Fruit fly (Drosophila melanogaster) whole organism, embryonic: ENCODE data around the gene CG33947.
A peak's percentile ranks its signal among the peaks of the same experiment; 100 is the strongest.

Source experiments
- Aef1 ChIP-seq: fragments of 200-800 bp; sonication (Bioruptor generic); IDR thresholded peaks from 3 replicates; pipeline ENCODE4 v1.3.6; 2022; ENCODE audit warnings: missing biosample characterization, missing genetic modification characterization
- B-H2 ChIP-seq: fragments of 200-800 bp; sonication (Bioruptor generic); optimal IDR thresholded peaks from 2 replicates; lab custom pipeline; 2018; ENCODE audit warnings: missing biosample characterization, mild to moderate bottlenecking, missing genetic modification characterization
- BEAF-32 ChIP-seq: fragments of 200-800 bp; sonication (Bioruptor generic); optimal IDR thresholded peaks from 3 replicates; lab custom pipeline; 2017; ENCODE audit warnings: missing biosample characterization, missing genetic modification characterization, mild to moderate bottlenecking, moderate library complexity, missing genetic modification reagents
- Bdp1 ChIP-seq: fragments of 200-800 bp; sonication (Bioruptor generic); optimal IDR thresholded peaks from 3 replicates; lab custom pipeline; 2016; ENCODE audit warnings: missing biosample characterization, missing genetic modification characterization
- CG10147 ChIP-seq: fragments of 200-800 bp; sonication (Bioruptor generic); optimal IDR thresholded peaks from 2 replicates; lab custom pipeline; 2019; ENCODE audit warnings: missing biosample characterization, mild to moderate bottlenecking, missing genetic modification characterization, moderate library complexity
- CG10274 ChIP-seq: fragments of 200-800 bp; sonication (Bioruptor generic); optimal IDR thresholded peaks from 3 replicates; lab custom pipeline; 2017; ENCODE audit warnings: missing biosample characterization, mild to moderate bottlenecking, missing genetic modification characterization
- CG10462 ChIP-seq: fragments of 200-800 bp; sonication (Bioruptor generic); optimal IDR thresholded peaks from 2 replicates; lab custom pipeline; 2016; ENCODE audit warnings: missing biosample characterization, missing genetic modification characterization
- CG10543 ChIP-seq: fragments of 200-800 bp; sonication (Bioruptor generic); optimal IDR thresholded peaks from 3 replicates; lab custom pipeline; 2017; ENCODE audit warnings: missing biosample characterization, mild to moderate bottlenecking, missing genetic modification characterization, moderate library complexity
- CG12942 ChIP-seq: fragments of 200-800 bp; sonication (Bioruptor generic); optimal IDR thresholded peaks from 3 replicates; lab custom pipeline; 2016; ENCODE audit warnings: missing biosample characterization, missing genetic modification characterization
- CG14441 ChIP-seq: fragments of 200-800 bp; sonication (Bioruptor generic); IDR thresholded peaks from 2 replicates; pipeline ENCODE4 v1.3.6; 2022; ENCODE audit warnings: missing biosample characterization, missing genetic modification characterization
- CG16815 ChIP-seq: fragments of 200-800 bp; sonication (Bioruptor generic); optimal IDR thresholded peaks from 3 replicates; lab custom pipeline; 2017; ENCODE audit warnings: missing biosample characterization, mild to moderate bottlenecking, missing genetic modification characterization
- CG17186 ChIP-seq: fragments of 200-800 bp; sonication (Bioruptor generic); optimal IDR thresholded peaks from 3 replicates; lab custom pipeline; 2017; ENCODE audit warnings: missing biosample characterization, missing genetic modification reagents, missing genetic modification characterization
- CG17802 ChIP-seq: fragments of 200-800 bp; sonication (Bioruptor generic); optimal IDR thresholded peaks from 2 replicates; lab custom pipeline; 2018; ENCODE audit warnings: missing biosample characterization, mild to moderate bottlenecking, missing genetic modification characterization, moderate library complexity
- CG2199 ChIP-seq: fragments of 200-800 bp; sonication (Bioruptor generic); IDR thresholded peaks from 3 replicates; pipeline ENCODE4 v1.3.6; 2022; ENCODE audit warnings: missing biosample characterization, missing genetic modification characterization
- CG2202 ChIP-seq: fragments of 200-800 bp; sonication (Bioruptor generic); optimal IDR thresholded peaks from 2 replicates; lab custom pipeline; 2018; ENCODE audit warnings: missing biosample characterization, mild to moderate bottlenecking, missing genetic modification characterization
- CG2712 ChIP-seq: fragments of 200-800 bp; optimal IDR thresholded peaks from 3 replicates; lab custom pipeline; 2019; ENCODE audit warnings: missing biosample characterization, mild to moderate bottlenecking, missing genetic modification characterization, moderate library complexity
- CG2875 ChIP-seq: fragments of 200-800 bp; sonication (Bioruptor generic); optimal IDR thresholded peaks from 2 replicates; lab custom pipeline; 2017; ENCODE audit warnings: missing biosample characterization, mild to moderate bottlenecking, missing genetic modification characterization, missing genetic modification reagents
- CG3995 ChIP-seq: fragments of 200-800 bp; sonication (Bioruptor generic); optimal IDR thresholded peaks from 3 replicates; lab custom pipeline; 2016; ENCODE audit warnings: missing biosample characterization, missing genetic modification characterization
- CG42726 ChIP-seq: fragments of 200-800 bp; sonication (Bioruptor generic); IDR thresholded peaks from 2 replicates; pipeline ENCODE4 v1.3.6; 2022; ENCODE audit warnings: missing biosample characterization, missing genetic modification characterization; ENCODE audit not compliant: partially characterized antibody
- CG4730 ChIP-seq: fragments of 200-800 bp; sonication (Bioruptor generic); IDR thresholded peaks from 2 replicates; pipeline ENCODE4 v1.3.6; 2022; ENCODE audit warnings: missing biosample characterization, missing genetic modification characterization
- CG6272 ChIP-seq: fragments of 200-800 bp; sonication (Bioruptor generic); IDR thresholded peaks from 2 replicates; pipeline ENCODE4 v1.3.6; 2022; ENCODE audit warnings: missing biosample characterization, missing genetic modification characterization
- CG6683 ChIP-seq: fragments of 200-800 bp; sonication (Bioruptor generic); optimal IDR thresholded peaks from 2 replicates; lab custom pipeline; 2017; ENCODE audit warnings: missing biosample characterization, mild to moderate bottlenecking, missing genetic modification characterization, missing genetic modification reagents
- CG7987 ChIP-seq: fragments of 200-800 bp; sonication (Bioruptor generic); optimal IDR thresholded peaks from 2 replicates; lab custom pipeline; 2018; ENCODE audit warnings: missing biosample characterization, mild to moderate bottlenecking, missing genetic modification characterization, moderate library complexity
- CG9215 ChIP-seq: fragments of 200-800 bp; sonication (Bioruptor generic); IDR thresholded peaks from 2 replicates; pipeline ENCODE4 v1.3.6; 2022; ENCODE audit warnings: missing biosample characterization, missing genetic modification characterization
- Dek ChIP-seq: fragments of 200-800 bp; sonication (Bioruptor generic); optimal IDR thresholded peaks from 3 replicates; lab custom pipeline; 2019; ENCODE audit warnings: missing biosample characterization, mild to moderate bottlenecking, missing genetic modification characterization, moderate library complexity
- Eip74EF ChIP-seq, 2 experiments: fragments of 200-800 bp in 1 of 2; fragments of >200 bp in 1 of 2; sonication (Bioruptor generic) in 1 of 2; optimal IDR thresholded peaks; 2 replicates each; lab custom pipeline; 2017 to 2019; ENCODE audit warnings: missing biosample characterization in 2 of 2, missing genetic modification characterization in 2 of 2, mild to moderate bottlenecking in 1 of 2, moderate library complexity in 1 of 2
- Hey ChIP-seq: fragments of 200-800 bp; sonication (Bioruptor generic); optimal IDR thresholded peaks from 3 replicates; lab custom pipeline; 2018; ENCODE audit warnings: missing biosample characterization, mild to moderate bottlenecking, missing genetic modification characterization
- Hr3 ChIP-seq: fragments of 200-800 bp; sonication (Bioruptor generic); optimal IDR thresholded peaks from 3 replicates; lab custom pipeline; 2016; ENCODE audit warnings: missing biosample characterization, missing genetic modification characterization
- Jarid2 ChIP-seq: fragments of 200-800 bp; sonication (Bioruptor generic); optimal IDR thresholded peaks from 3 replicates; lab custom pipeline; 2017; ENCODE audit warnings: mild to moderate bottlenecking, missing biosample characterization, missing genetic modification reagents, missing genetic modification characterization
- Lim3 ChIP-seq: fragments of 200-800 bp; sonication (Bioruptor generic); IDR thresholded peaks from 2 replicates; pipeline ENCODE4 v1.3.6; 2022; ENCODE audit warnings: missing biosample characterization, missing genetic modification characterization
- Lpt ChIP-seq: fragments of >200 bp; optimal IDR thresholded peaks from 2 replicates; lab custom pipeline; 2018; ENCODE audit warnings: missing biosample characterization, missing genetic modification characterization
- Myb ChIP-seq: fragments of 200-800 bp; sonication (Bioruptor generic); optimal IDR thresholded peaks from 2 replicates; lab custom pipeline; 2016; ENCODE audit warnings: missing biosample characterization, missing genetic modification characterization
- Rfx ChIP-seq: fragments of 200-800 bp; sonication (Bioruptor generic); IDR thresholded peaks from 2 replicates; pipeline ENCODE4 v1.3.6; 2022; ENCODE audit warnings: missing biosample characterization, missing genetic modification characterization
- Scr ChIP-seq: fragments of 200-800 bp; sonication (Bioruptor generic); IDR thresholded peaks from 2 replicates; pipeline ENCODE4 v1.3.6; 2022; ENCODE audit warnings: missing biosample characterization, missing genetic modification characterization; ENCODE audit not compliant: partially characterized antibody
- Vsx1 ChIP-seq: fragments of 200-800 bp; sonication (Bioruptor generic); optimal IDR thresholded peaks from 2 replicates; lab custom pipeline; 2017; ENCODE audit warnings: missing biosample characterization, mild to moderate bottlenecking, missing genetic modification characterization, missing genetic modification reagents
- Xbp1 ChIP-seq: fragments of 200-800 bp; sonication (Bioruptor generic); optimal IDR thresholded peaks from 3 replicates; lab custom pipeline; 2016; ENCODE audit warnings: missing biosample characterization, mild to moderate bottlenecking, missing genetic modification characterization
- chinmo ChIP-seq: fragments of 200-800 bp; sonication (Bioruptor generic); IDR thresholded peaks from 4 replicates; pipeline ENCODE4 v1.3.6; 2022; ENCODE audit warnings: missing biosample characterization, missing genetic modification characterization; ENCODE audit not compliant: partially characterized antibody
- chm ChIP-seq: fragments of 200-800 bp; sonication (Bioruptor generic); IDR thresholded peaks from 2 replicates; pipeline ENCODE4 v1.3.6; 2022; ENCODE audit warnings: missing biosample characterization, missing genetic modification characterization
- dmrt99B ChIP-seq: fragments of 200-800 bp; sonication (Bioruptor generic); optimal IDR thresholded peaks from 2 replicates; lab custom pipeline; 2018; ENCODE audit warnings: missing biosample characterization, mild to moderate bottlenecking, missing genetic modification characterization, moderate library complexity
- dysf ChIP-seq: fragments of 200-800 bp; sonication (Bioruptor generic); IDR thresholded peaks from 3 replicates; pipeline ENCODE4 v1.3.6; 2022; ENCODE audit warnings: missing biosample characterization, missing genetic modification characterization
- esg ChIP-seq: fragments of 200-800 bp; sonication (Bioruptor generic); conservative IDR thresholded peaks from 2 replicates; pipeline ENCODE4 v1.3.6; 2022; ENCODE audit warnings: missing biosample characterization, missing genetic modification characterization
- ftz-f1 ChIP-seq: fragments of 200-800 bp; sonication (Bioruptor generic); optimal IDR thresholded peaks from 2 replicates; lab custom pipeline; 2016; ENCODE audit warnings: missing biosample characterization, missing genetic modification characterization
- gce ChIP-seq: fragments of 200-800 bp; sonication (Bioruptor generic); IDR thresholded peaks from 3 replicates; pipeline ENCODE4 v1.3.6; 2022; ENCODE audit warnings: missing biosample characterization, missing genetic modification characterization
- gcm2 ChIP-seq: fragments of 200-800 bp; sonication (Bioruptor generic); optimal IDR thresholded peaks from 2 replicates; lab custom pipeline; 2016; ENCODE audit warnings: missing biosample characterization, missing genetic modification characterization
- p53 ChIP-seq: fragments of 200-800 bp; sonication (Bioruptor generic); optimal IDR thresholded peaks from 2 replicates; lab custom pipeline; 2016; ENCODE audit warnings: missing biosample characterization, missing genetic modification characterization
- so ChIP-seq: fragments of 200-800 bp; sonication (Bioruptor generic); IDR thresholded peaks from 3 replicates; pipeline ENCODE4 v1.3.6; 2022; ENCODE audit warnings: missing biosample characterization, missing genetic modification characterization
- ssp ChIP-seq: fragments of 200-800 bp; sonication (Bioruptor generic); IDR thresholded peaks from 2 replicates; pipeline ENCODE4 v1.3.6; 2022; ENCODE audit warnings: missing biosample characterization, missing genetic modification characterization
- zf30C ChIP-seq: fragments of 200-800 bp; sonication (Bioruptor generic); optimal IDR thresholded peaks from 3 replicates; lab custom pipeline; 2018; ENCODE audit warnings: missing biosample characterization, mild to moderate bottlenecking, missing genetic modification characterization

CG33947 gene

dm6 chr3L:11118627-11119395 is 22.5 kb downstream of the CG33947 start (continued):
- TF ChIP-seq CG7987: peak; percentile 89
- peak; percentile 84 for TF ChIP-seq Hey (tag; lab: Kevin White, UChicago)
- TF ChIP-seq CG2199 (GFP tag; lab: Robert Waterston, UW): 0 out of 3 replicates have a peak, but pooled peaks have one; percentile 71
- no peak for TF ChIP-seq Jarid2 (GFP tag; lab: Kevin White, UChicago)
- TF ChIP-seq CG6683: peak; percentile 77
- TF ChIP-seq CG2875 (GFP tag; lab: Kevin White, UChicago): peak; percentile 84
- peak; percentile 12 for TF ChIP-seq CG10274 (GFP tag; lab: Kevin White, UChicago)
- peak; percentile 3 for TF ChIP-seq CG16815 (GFP tag; lab: Kevin White, UChicago)
- TF ChIP-seq CG10543: peak; percentile 98
- TF ChIP-seq dmrt99B (tag; lab: Kevin White, UChicago): peak; percentile 56
- TF ChIP-seq CG9215 (GFP tag; lab: Robert Waterston, UW): peak; percentile 60
- peak; percentile 55 for TF ChIP-seq Dek (tag; lab: Kevin White, UChicago)
- peak; percentile 51 for TF ChIP-seq zf30C
- peak; percentile 69 for TF ChIP-seq CG2202 (tag; lab: Kevin White, UChicago)
- TF ChIP-seq Scr (GFP tag; lab: Robert Waterston, UW): no peak
- TF ChIP-seq gcm2 (GFP tag; lab: Kevin White, UChicago): peak; percentile 60
- TF ChIP-seq chm (GFP tag; lab: Robert Waterston, UW): no peak; the same call in none of the 2 replicates
- TF ChIP-seq CG3995 (GFP tag; lab: Kevin White, UChicago): no peak
- TF ChIP-seq Myb (GFP tag; lab: Kevin White, UChicago): peak; percentile 37
- peak; percentile 53; the same call in 1 of the 2 replicates for TF ChIP-seq CG14441 (GFP tag; lab: Robert Waterston, UW)
- peak; percentile 50; the same call in 1 of the 3 replicates for TF ChIP-seq Aef1 (GFP tag; lab: Robert Waterston, UW)
- peak in 1 of 2 experiments; percentile 75 for TF ChIP-seq Eip74EF (GFP tag; optimal IDR thresholded peaks at IDR 0.05; lab: Kevin White, UChicago)
- no peak for TF ChIP-seq Lim3
- no peak for TF ChIP-seq CG42726 (GFP tag; lab: Robert Waterston, UW)
- no peak for TF ChIP-seq CG17802
- TF ChIP-seq Xbp1: peak; percentile 11
- TF ChIP-seq Hr3: peak; percentile 19
- no peak for TF ChIP-seq CG10462 (GFP tag; lab: Kevin White, UChicago)
- TF ChIP-seq CG2712 (tag; lab: Kevin White, UChicago): peak; percentile 35
- peak; percentile 27; the same call in 1 of the 3 replicates for TF ChIP-seq dysf (GFP tag; lab: Robert Waterston, UW)
- peak; percentile 64 for TF ChIP-seq p53 (GFP tag; lab: Kevin White, UChicago)
- TF ChIP-seq gce: 0 out of 3 replicates have a peak, but pooled peaks have one; percentile 47
- TF ChIP-seq CG4730: no peak
- peak; percentile 47 for TF ChIP-seq CG17186 (GFP tag; lab: Kevin White, UChicago)
- TF ChIP-seq Rfx (GFP tag; lab: Robert Waterston, UW): peak; percentile 65; the same call in 1 of the 2 replicates
- peak; percentile 98 for TF ChIP-seq chinmo
- peak; percentile 69 for TF ChIP-seq CG10147
- TF ChIP-seq Lpt (GFP tag; lab: Kevin White, UChicago): no peak
- peak; percentile 44 for TF ChIP-seq CG12942 (GFP tag; lab: Kevin White, UChicago)
- TF ChIP-seq ssp (GFP tag; lab: Robert Waterston, UW): no peak
- no peak for TF ChIP-seq esg (GFP tag; lab: Robert Waterston, UW)
- peak; percentile 19 for TF ChIP-seq ftz-f1
- peak; percentile 92 for TF ChIP-seq B-H2 (GFP tag; lab: Kevin White, UChicago)
- no peak for TF ChIP-seq BEAF-32 (GFP tag; lab: Kevin White, UChicago)
- TF ChIP-seq CG6272 (GFP tag; lab: Robert Waterston, UW): no peak
- peak; percentile 71 for TF ChIP-seq Vsx1 (GFP tag; lab: Kevin White, UChicago)
- TF ChIP-seq Bdp1 (GFP tag; lab: Kevin White, UChicago): peak; percentile 4
- TF ChIP-seq so (GFP tag; lab: Robert Waterston, UW): peak; percentile 91; the same call in 2 of the 3 replicates
